Worm (Caenorhabditis elegans) whole organism, L4/young adult: Measurements from ENCODE around the gene ins-20.
"Not testable (repeated sequence)": the region's sequence is repeated elsewhere in the genome, so short reads cannot be mapped to it uniquely, and the experiment has no call there.

Experiments used
- W03F9.2 ChIP-seq: fragments of 150-350 bp; optimal IDR thresholded peaks from 2 replicates; lab custom pipeline; 2014; ENCODE audit warnings: missing biosample characterization, missing genetic modification characterization
- dao-5 ChIP-seq: sonication (generic microtip); optimal IDR thresholded peaks from 2 replicates; lab custom pipeline; 2016; ENCODE audit warnings: missing genotype, missing genetic modification characterization, moderate library complexity, missing compliant biosample characterization
- him-1 ChIP-seq: sonication (generic microtip); optimal IDR thresholded peaks from 2 replicates; lab custom pipeline; 2016; ENCODE audit warnings: missing genotype, missing genetic modification reagents, missing genetic modification characterization, missing compliant biosample characterization

Gene ins-20

DNA sequence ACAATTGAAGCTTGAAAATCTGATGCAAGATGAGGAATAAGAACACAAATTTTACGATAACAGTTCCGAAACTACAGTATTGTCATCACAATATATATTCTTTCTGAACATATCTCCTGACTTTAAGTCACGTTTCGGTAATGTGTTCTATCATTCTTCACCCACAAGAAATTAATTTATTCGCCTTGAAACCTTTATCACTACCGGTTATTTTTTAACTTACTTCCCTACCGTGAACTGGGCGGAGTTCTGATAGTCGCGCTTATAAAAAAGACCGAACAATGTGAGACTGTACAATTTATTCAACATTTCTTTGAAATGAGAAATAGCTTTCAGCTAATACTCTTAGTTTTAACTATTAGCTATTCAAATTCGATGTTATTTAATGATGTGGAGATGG is at the start of gene ins-20:
ins-20 (plus strand) TSS at position 301 of the 400 bp plus-strand sequence.
- TF ChIP-seq dao-5, result no peak
- TF ChIP-seq W03F9.2 (tag; lab: Kevin White, UChicago), result no peak
- no peak for TF ChIP-seq him-1 (tag; lab: Kevin White, UChicago)

DNA sequence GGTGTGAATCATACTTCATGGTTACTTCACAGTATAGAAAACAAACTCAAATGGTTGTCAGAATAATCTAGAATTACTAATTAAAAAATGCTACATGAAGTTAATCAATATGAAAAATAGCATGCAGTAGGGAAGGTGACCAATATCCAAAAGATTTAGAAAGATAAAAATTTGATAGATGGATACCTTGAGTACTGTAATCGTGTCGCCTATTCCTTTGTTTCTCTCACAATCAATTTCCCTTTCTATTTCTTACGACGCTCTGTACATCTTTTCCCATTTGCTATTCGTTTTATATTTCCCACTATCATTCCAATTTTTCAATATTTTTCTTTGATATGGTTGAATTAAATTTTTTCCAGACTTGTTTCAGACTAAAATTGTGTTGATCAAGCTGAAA is 49.3 kb upstream of the ins-20 start, which contains the start of gene B0034.7:
B0034.7 (plus strand) TSS at position 301 of the 400 bp plus-strand sequence.
- TF ChIP-seq W03F9.2 (tag; lab: Kevin White, UChicago) (no peak), dao-5 (no peak), him-1 (tag; lab: Kevin White, UChicago) (no peak)

DNA sequence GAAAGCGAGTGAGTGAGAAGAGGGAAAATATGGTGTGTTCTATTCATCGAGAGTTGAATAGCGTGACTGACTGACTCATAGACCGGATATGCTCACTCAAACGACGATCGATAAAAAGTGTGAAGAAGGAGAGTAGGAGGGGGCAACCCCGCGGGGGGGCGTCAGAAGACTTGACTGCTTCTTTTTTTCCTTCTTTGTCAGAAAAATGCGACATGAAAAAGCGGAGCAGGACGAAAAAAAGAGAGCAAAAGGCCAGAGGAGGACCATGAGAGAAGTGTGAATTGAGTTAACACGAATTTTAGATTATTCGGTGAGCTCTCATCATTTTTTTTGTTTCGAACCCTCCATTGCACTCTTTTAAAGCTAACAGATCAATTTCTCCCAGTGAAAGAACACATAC is 48.3 kb upstream of the ins-20 start:
- TF ChIP-seq him-1 (tag; lab: Kevin White, UChicago) (no peak), W03F9.2 (tag; lab: Kevin White, UChicago) (no peak), dao-5 (no peak)

ce11 chrII:5964962-5965361 is 45.7 kb upstream of the ins-20 start:
- TF ChIP-seq W03F9.2 (tag; lab: Kevin White, UChicago) (no peak), dao-5 (no peak), him-1 (tag; lab: Kevin White, UChicago) (no peak)

DNA sequence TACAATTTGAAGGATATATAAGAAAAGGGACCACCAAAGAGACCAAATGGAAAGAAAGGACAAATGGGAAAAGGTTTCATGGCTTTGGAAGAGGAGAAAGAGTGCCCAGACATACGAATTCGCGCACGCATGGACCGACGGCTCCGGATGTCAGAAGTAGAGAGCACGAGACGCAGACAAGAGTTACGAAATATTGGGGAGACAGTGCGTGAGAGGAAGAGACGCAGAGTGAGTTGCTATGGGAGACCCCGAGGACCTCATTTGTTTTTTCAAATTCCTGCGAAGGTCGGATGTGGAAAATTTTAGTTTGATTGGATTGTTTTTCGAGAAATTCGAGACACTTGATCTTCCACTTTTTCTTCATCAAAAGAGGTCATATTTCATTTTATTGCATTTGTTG is 44.0 kb upstream of the ins-20 start:
- TF ChIP-seq dao-5 (no peak), W03F9.2 (tag; lab: Kevin White, UChicago) (no peak), him-1 (tag; lab: Kevin White, UChicago) (peak; percentile 18)

DNA sequence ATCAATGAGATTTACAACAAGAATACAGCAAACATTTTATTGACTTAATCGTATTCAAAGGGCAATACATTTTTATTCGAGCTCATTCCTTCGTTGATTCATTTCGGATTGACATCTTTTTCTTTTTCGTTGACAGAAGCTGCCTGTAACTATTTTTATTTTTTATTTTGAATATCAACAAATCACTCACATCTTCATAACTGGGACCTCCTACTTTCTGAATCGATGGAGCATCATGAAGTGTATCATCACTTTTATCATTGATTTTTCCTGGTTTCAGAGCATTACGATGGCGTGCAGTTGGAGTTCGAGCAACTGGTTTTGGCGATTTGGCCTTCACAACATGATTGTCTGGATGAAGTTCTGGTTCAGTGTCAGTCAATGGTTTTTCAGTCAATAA is 42.6 kb upstream of the ins-20 start, which contains the start of gene B0034.1:
B0034.1 (plus strand) TSS at position 301 of the 400 bp plus-strand sequence.
- TF ChIP-seq him-1 (tag; lab: Kevin White, UChicago) (no peak), dao-5 (no peak), W03F9.2 (tag; lab: Kevin White, UChicago) (no peak)

DNA sequence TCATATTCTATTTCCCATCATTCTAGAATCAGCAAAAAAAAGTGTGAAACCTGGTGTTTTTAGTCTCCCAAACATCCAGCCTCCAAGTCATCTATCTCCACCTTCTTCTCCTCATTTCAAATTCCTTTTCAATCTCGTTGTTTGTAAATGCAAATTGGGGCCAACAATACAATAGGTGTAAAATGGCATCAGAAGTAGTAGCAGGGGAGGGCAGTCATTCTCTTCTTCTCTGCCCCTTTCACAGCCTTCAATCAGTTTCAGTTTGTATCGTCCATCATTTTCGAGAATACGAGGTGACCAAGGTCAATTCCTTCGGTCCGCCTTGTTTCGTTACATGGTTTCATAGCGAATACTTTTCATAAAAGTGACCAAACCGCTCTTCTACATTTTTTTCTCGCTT is 41.3 kb upstream of the ins-20 start, which contains the start of gene B0034.4:
B0034.4 (minus strand) TSS at position 229 of the 400 bp plus-strand sequence.
- TF ChIP-seq dao-5 (no peak), W03F9.2 (tag; lab: Kevin White, UChicago) (no peak), him-1 (tag; lab: Kevin White, UChicago) (no peak)

DNA sequence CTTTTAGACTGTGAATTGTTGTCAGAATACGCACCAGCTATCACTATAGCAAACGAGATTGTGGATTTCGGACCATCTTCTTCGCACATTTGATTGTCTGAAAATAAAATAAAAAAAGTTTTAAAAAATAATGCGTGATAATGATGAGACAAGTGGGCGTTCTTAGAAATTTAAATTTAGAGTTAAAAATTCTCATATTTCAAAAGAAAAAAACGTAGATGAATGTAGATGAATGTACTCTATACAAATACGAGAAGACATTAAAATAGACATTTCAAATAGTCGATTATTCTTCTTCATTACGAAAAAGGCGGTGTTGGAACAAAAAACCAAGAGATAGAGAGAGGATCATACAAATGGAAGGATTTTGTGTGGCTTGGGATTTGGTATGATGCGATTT is 35.8 kb upstream of the ins-20 start, which contains the start of gene B0034.5:
B0034.5 (minus strand) TSS at position 101 of the 400 bp plus-strand sequence.
- TF ChIP-seq him-1 (tag; lab: Kevin White, UChicago) (no peak), dao-5 (no peak), W03F9.2 (tag; lab: Kevin White, UChicago) (no peak)

ce11 chrII:5988224-5988623 is 22.4 kb upstream of the ins-20 start, which contains the start of gene ins-2:
Gene ins-2 (plus strand): TSS chrII:5988524.
- TF ChIP-seq dao-5 (no peak), W03F9.2 (tag; lab: Kevin White, UChicago) (no peak), him-1 (tag; lab: Kevin White, UChicago) (no peak)

ce11 chrII:5990668-5991067 is 20.0 kb upstream of the ins-20 start, which contains the start of gene ins-3:
Gene ins-3 (minus strand): TSS chrII:5990768.
- TF ChIP-seq dao-5, result no peak
- TF ChIP-seq W03F9.2 (tag; lab: Kevin White, UChicago), result no peak
- TF ChIP-seq him-1 (tag; lab: Kevin White, UChicago), result no peak

DNA sequence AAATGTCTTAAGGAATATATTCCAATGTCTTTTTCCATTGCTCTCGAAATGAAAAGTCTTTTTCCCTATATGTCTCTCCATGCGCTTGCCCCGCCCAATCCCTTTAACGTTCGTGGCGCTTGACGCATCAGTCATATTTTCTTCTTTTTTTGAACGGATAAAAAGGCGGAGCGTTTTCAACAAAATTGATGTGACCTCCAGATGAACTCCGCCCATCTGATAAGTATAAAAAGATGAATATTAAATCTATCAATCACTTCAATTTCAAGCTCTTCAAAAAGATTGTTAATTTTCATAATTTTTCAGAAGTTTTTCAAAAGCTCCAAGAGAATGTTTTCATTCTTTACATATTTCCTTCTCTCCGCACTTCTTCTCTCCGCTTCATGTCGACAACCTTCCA is 14.6 kb upstream of the ins-20 start, which contains the start of gene ins-4:
ins-4 (plus strand) TSS at position 301 of the 400 bp plus-strand sequence.
- TF ChIP-seq W03F9.2 (tag; lab: Kevin White, UChicago) (no peak), him-1 (tag; lab: Kevin White, UChicago) (no peak), dao-5 (no peak)

- TF ChIP-seq him-1 (tag; lab: Kevin White, UChicago), result no peak
- TF ChIP-seq W03F9.2 (tag; lab: Kevin White, UChicago), result no peak
- TF ChIP-seq dao-5, result no peak
These were observed 13.4 kb upstream of the ins-20 start, which contains the start of gene ins-5 for ce11 chrII:5997257-5997656. Gene ins-5 (plus strand): TSS chrII:5997557.

DNA sequence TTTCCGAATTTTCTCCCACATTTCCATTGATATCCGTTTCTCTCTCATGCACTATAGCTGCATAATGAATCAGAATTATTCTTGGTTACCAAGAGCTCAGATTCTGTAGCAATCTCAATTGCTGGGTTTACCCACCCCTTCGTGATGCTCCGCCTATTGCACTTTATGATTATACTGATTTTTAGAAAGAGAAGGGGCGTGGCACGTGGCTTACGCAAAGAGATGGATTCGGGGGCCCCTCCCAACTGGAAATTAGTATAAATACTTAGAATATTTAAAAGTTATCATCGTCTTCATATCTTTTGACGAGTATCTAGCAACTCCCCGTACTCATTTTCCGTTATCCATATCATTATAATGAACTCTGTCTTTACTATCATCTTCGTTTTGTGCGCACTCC is 10.5 kb upstream of the ins-20 start, which contains the start of gene ins-6:
ins-6 (plus strand) TSS at position 301 of the 400 bp plus-strand sequence.
- TF ChIP-seq W03F9.2 (tag; lab: Kevin White, UChicago) (no peak), him-1 (tag; lab: Kevin White, UChicago) (no peak), dao-5 (no peak)

- no peak for TF ChIP-seq W03F9.2 (tag; lab: Kevin White, UChicago)
- no peak for TF ChIP-seq dao-5
- TF ChIP-seq him-1 (tag; lab: Kevin White, UChicago), result no peak
These were observed 9.6 kb upstream of the ins-20 start for ce11 chrII:6001004-6001403.

ce11 chrII:6008887-6009286 is 1.8 kb upstream of the ins-20 start, which contains the start of gene ZK84.4:
Gene ZK84.4 (minus strand): TSS chrII:6008987.
- TF ChIP-seq W03F9.2 (tag; lab: Kevin White, UChicago); him-1 (tag; lab: Kevin White, UChicago); dao-5: not testable (repeated sequence)
